Worm (Caenorhabditis elegans): ENCODE measurements around the gene Y116F11B.13.

- no peak for TF ChIP-seq elt-3 (tag; optimal IDR thresholded peaks at IDR 0.05)
- no peak for TF ChIP-seq mab-5 (tag; optimal IDR thresholded peaks at IDR 0.05)
- no peak for TF ChIP-seq tbx-8 (GFP tag; optimal IDR thresholded peaks at IDR 0.05)
- no peak for TF ChIP-seq pha-4 (tag; optimal IDR thresholded peaks at IDR 0.05)
- TF ChIP-seq unc-62 (GFP tag; optimal IDR thresholded peaks at IDR 0.05) = no peak
- no peak for TF ChIP-seq snpc-4 (tag; optimal IDR thresholded peaks at IDR 0.05)
- no peak for TF ChIP-seq ceh-39 (tag; optimal IDR thresholded peaks at IDR 0.05)
- no peak for TF ChIP-seq nhr-12 (tag; optimal IDR thresholded peaks at IDR 0.05)
- TF ChIP-seq lin-13 (tag; optimal IDR thresholded peaks at IDR 0.05) = no peak
- no peak for TF ChIP-seq elt-1 (tag; optimal IDR thresholded peaks at IDR 0.05; ENCODE audit: borderline replicate concordance, insufficient read depth)
- no peak for TF ChIP-seq sem-2 (GFP tag; optimal IDR thresholded peaks at IDR 0.05)
- no peak for TF ChIP-seq nhr-237 (tag; optimal IDR thresholded peaks at IDR 0.05)
- no peak for TF ChIP-seq ceh-43 (GFP tag; optimal IDR thresholded peaks at IDR 0.05)
- TF ChIP-seq ztf-11 (tag; optimal IDR thresholded peaks at IDR 0.05) = no peak
Measured at ce11 chrV:19860225-19860624, 22.8 kb upstream of the Y116F11B.13 start.

Measured in whole organism, mixed stage, embryonic.